Worm (Caenorhabditis elegans) whole organism, L3 larva: Measurements from ENCODE around the gene F36H1.11.

Source experiments
- ama-1 ChIP-seq: fragments of 150-350 bp; optimal IDR thresholded peaks from 2 replicates; lab custom pipeline; 2018
- daf-12 ChIP-seq: fragments of 150-350 bp; optimal IDR thresholded peaks from 2 replicates; lab custom pipeline; 2014; ENCODE audit warnings: missing biosample characterization, missing genetic modification reagents, missing genetic modification characterization
- fkh-10 ChIP-seq: sonication (generic microtip); optimal IDR thresholded peaks from 2 replicates; lab custom pipeline; 2017; ENCODE audit warnings: missing biosample characterization, missing genetic modification reagents, missing genetic modification characterization
- fos-1 ChIP-seq: fragments of 150-350 bp; optimal IDR thresholded peaks from 2 replicates; lab custom pipeline; 2014; ENCODE audit warnings: missing biosample characterization, missing genetic modification characterization
- nfya-1 ChIP-seq: sonication (generic microtip); optimal IDR thresholded peaks from 2 replicates; lab custom pipeline; 2017; ENCODE audit warnings: missing genetic modification characterization, mild to moderate bottlenecking, missing compliant biosample characterization, antibody characterized with exemption, moderate library complexity; ENCODE audit not compliant: insufficient read depth
- nhr-11 ChIP-seq: fragments of 150-350 bp; optimal IDR thresholded peaks from 2 replicates; lab custom pipeline; 2014; ENCODE audit warnings: missing biosample characterization, missing genetic modification characterization
- nhr-12 ChIP-seq: fragments of 150-350 bp; optimal IDR thresholded peaks from 2 replicates; lab custom pipeline; 2014; ENCODE audit warnings: missing biosample characterization, missing genetic modification characterization
- nhr-23 ChIP-seq: fragments of 150-350 bp; optimal IDR thresholded peaks from 2 replicates; lab custom pipeline; 2014; ENCODE audit warnings: missing biosample characterization, missing genetic modification reagents, missing genetic modification characterization
- nhr-25 ChIP-seq: sonication (generic microtip); optimal IDR thresholded peaks from 2 replicates; lab custom pipeline; 2017; ENCODE audit warnings: missing biosample characterization, missing genetic modification characterization
- pha-4 ChIP-seq: fragments of 150-350 bp; optimal IDR thresholded peaks from 2 replicates; lab custom pipeline; 2014; ENCODE audit warnings: missing biosample characterization, missing genetic modification reagents, missing genetic modification characterization
- snpc-4 ChIP-seq: fragments of 150-350 bp; optimal IDR thresholded peaks from 2 replicates; lab custom pipeline; 2014; ENCODE audit warnings: missing biosample characterization, missing genetic modification characterization
- tbx-2 ChIP-seq: sonication (generic microtip); optimal IDR thresholded peaks from 2 replicates; lab custom pipeline; 2016; ENCODE audit warnings: mild to moderate bottlenecking, missing genetic modification characterization, missing compliant biosample characterization
- unc-62 ChIP-seq: fragments of 150-350 bp; sonication (generic microtip); optimal IDR thresholded peaks from 4 replicates; lab custom pipeline; 2014; ENCODE audit warnings: missing biosample characterization, missing genetic modification reagents, missing genetic modification characterization
- ztf-4 ChIP-seq: fragments of 150-350 bp; optimal IDR thresholded peaks from 2 replicates; lab custom pipeline; 2014; ENCODE audit warnings: missing biosample characterization, missing genetic modification characterization

- TF ChIP-seq nfya-1 (tag; lab: Kevin White, UChicago) = peak; percentile 47
- no peak for TF ChIP-seq fos-1 (tag; lab: Kevin White, UChicago)
- no peak for TF ChIP-seq pha-4
- TF ChIP-seq ztf-4 = no peak
- no peak for TF ChIP-seq snpc-4
- TF ChIP-seq nhr-11 (tag; lab: Kevin White, UChicago) = peak; percentile 68
- no peak for TF ChIP-seq daf-12 (tag; lab: Kevin White, UChicago)
- TF ChIP-seq fkh-10 (GFP tag; lab: Kevin White, UChicago) = no peak
- no peak for TF ChIP-seq nhr-12 (tag; lab: Kevin White, UChicago)
- no peak for TF ChIP-seq tbx-2
- TF ChIP-seq unc-62 (GFP tag; lab: Kevin White, UChicago) = peak; percentile 83
- no peak for TF ChIP-seq nhr-23 (tag; lab: Kevin White, UChicago)
- no peak for TF ChIP-seq ama-1
- no peak for TF ChIP-seq nhr-25 (tag; lab: Kevin White, UChicago)
Observed at ce11 chrIV:11068314-11068713, 19.3 kb downstream of the F36H1.11 start.
